Fruit fly (Drosophila melanogaster) whole organism, embryonic: ENCODE results near the gene CG5043.

Experiments used
- CG1024 ChIP-seq: fragments of 200-800 bp; sonication (Bioruptor generic); IDR thresholded peaks from 2 replicates; pipeline ENCODE4 v1.3.6; 2022; ENCODE audit warnings: missing biosample characterization, missing genetic modification characterization
- CG11093 ChIP-seq: fragments of 200-800 bp; sonication (Bioruptor generic); IDR thresholded peaks from 3 replicates; pipeline ENCODE4 v1.3.6; 2022; ENCODE audit warnings: missing biosample characterization, missing genetic modification characterization
- CG11695 ChIP-seq: fragments of 200-800 bp; sonication (Bioruptor generic); IDR thresholded peaks from 3 replicates; pipeline ENCODE4 v1.3.6; 2022; ENCODE audit warnings: missing biosample characterization, missing genetic modification characterization
- CG12391 ChIP-seq: fragments of 200-800 bp; sonication (Bioruptor generic); optimal IDR thresholded peaks from 3 replicates; lab custom pipeline; 2018; ENCODE audit warnings: missing biosample characterization, mild to moderate bottlenecking, missing genetic modification characterization, moderate library complexity
- CG14014 ChIP-seq: fragments of 200-800 bp; sonication (Bioruptor generic); IDR thresholded peaks from 2 replicates; pipeline ENCODE4 v1.3.6; 2022; ENCODE audit warnings: missing biosample characterization, missing genetic modification characterization
- CG14710 ChIP-seq: fragments of 200-800 bp; sonication (Bioruptor generic); optimal IDR thresholded peaks from 3 replicates; lab custom pipeline; 2019; ENCODE audit warnings: missing biosample characterization, mild to moderate bottlenecking, missing genetic modification characterization, moderate library complexity
- CG16779 ChIP-seq: fragments of 200-800 bp; sonication (Bioruptor generic); IDR thresholded peaks from 2 replicates; pipeline ENCODE4 v1.3.6; 2022; ENCODE audit warnings: missing biosample characterization, missing genetic modification characterization
- CG18262 ChIP-seq: fragments of 200-800 bp; optimal IDR thresholded peaks from 3 replicates; lab custom pipeline; 2019; ENCODE audit warnings: missing biosample characterization, mild to moderate bottlenecking, missing genetic modification characterization, moderate library complexity
- CG18599 ChIP-seq: fragments of 200-800 bp; sonication (Bioruptor generic); optimal IDR thresholded peaks from 3 replicates; lab custom pipeline; 2017; ENCODE audit warnings: missing biosample characterization, missing genetic modification characterization, mild to moderate bottlenecking, moderate library complexity, missing genetic modification reagents
- CG18619 ChIP-seq: fragments of 200-800 bp; sonication (Bioruptor generic); optimal IDR thresholded peaks from 3 replicates; lab custom pipeline; 2017; ENCODE audit warnings: missing biosample characterization, mild to moderate bottlenecking, missing genetic modification characterization
- CG2678 ChIP-seq: fragments of 200-800 bp; sonication (Bioruptor generic); optimal IDR thresholded peaks from 3 replicates; lab custom pipeline; 2019; ENCODE audit warnings: missing biosample characterization, mild to moderate bottlenecking, missing genetic modification characterization, moderate library complexity
- CG2875 ChIP-seq: fragments of 200-800 bp; sonication (Bioruptor generic); optimal IDR thresholded peaks from 2 replicates; lab custom pipeline; 2017; ENCODE audit warnings: missing biosample characterization, mild to moderate bottlenecking, missing genetic modification characterization, missing genetic modification reagents
- CG3281 ChIP-seq: fragments of 200-800 bp; sonication (Bioruptor generic); optimal IDR thresholded peaks from 3 replicates; lab custom pipeline; 2017; ENCODE audit warnings: missing biosample characterization, mild to moderate bottlenecking, missing genetic modification characterization
- CG6272 ChIP-seq: fragments of 200-800 bp; sonication (Bioruptor generic); IDR thresholded peaks from 2 replicates; pipeline ENCODE4 v1.3.6; 2022; ENCODE audit warnings: missing biosample characterization, missing genetic modification characterization
- CG6654 ChIP-seq: fragments of 200-800 bp; sonication (Bioruptor generic); optimal IDR thresholded peaks from 2 replicates; lab custom pipeline; 2017; ENCODE audit warnings: missing biosample characterization, mild to moderate bottlenecking, missing genetic modification characterization
- CG6854 ChIP-seq: fragments of 200-800 bp; sonication (Bioruptor generic); optimal IDR thresholded peaks from 3 replicates; lab custom pipeline; 2017; ENCODE audit warnings: missing biosample characterization, mild to moderate bottlenecking, missing genetic modification characterization
- CG9727 ChIP-seq: fragments of 200-800 bp; sonication (Bioruptor generic); optimal IDR thresholded peaks from 3 replicates; lab custom pipeline; 2017; ENCODE audit warnings: missing biosample characterization, mild to moderate bottlenecking, missing genetic modification characterization
- Chrac-16 ChIP-seq: fragments of 200-800 bp; sonication (Bioruptor generic); optimal IDR thresholded peaks from 3 replicates; lab custom pipeline; 2016; ENCODE audit warnings: missing biosample characterization, missing genetic modification characterization
- CkIIα-i1 ChIP-seq: fragments of 200-800 bp; sonication (Bioruptor generic); IDR thresholded peaks from 2 replicates; pipeline ENCODE4 v1.3.6; 2022; ENCODE audit warnings: missing biosample characterization, missing genetic modification characterization
- Dad ChIP-seq: fragments of 200-800 bp; sonication (Bioruptor generic); optimal IDR thresholded peaks from 3 replicates; lab custom pipeline; 2016; ENCODE audit warnings: missing biosample characterization, missing genetic modification characterization
- HHEX ChIP-seq: fragments of 200-800 bp; sonication (Bioruptor generic); optimal IDR thresholded peaks from 3 replicates; lab custom pipeline; 2017; ENCODE audit warnings: missing biosample characterization, mild to moderate bottlenecking, missing genetic modification characterization, missing genetic modification reagents
- Hr3 ChIP-seq: fragments of 200-800 bp; sonication (Bioruptor generic); optimal IDR thresholded peaks from 3 replicates; lab custom pipeline; 2016; ENCODE audit warnings: missing biosample characterization, missing genetic modification characterization
- Hr39 ChIP-seq: fragments of >200 bp; optimal IDR thresholded peaks from 2 replicates; lab custom pipeline; 2017
- Jarid2 ChIP-seq: fragments of 200-800 bp; sonication (Bioruptor generic); optimal IDR thresholded peaks from 3 replicates; lab custom pipeline; 2017; ENCODE audit warnings: mild to moderate bottlenecking, missing biosample characterization, missing genetic modification reagents, missing genetic modification characterization
- Lim3 ChIP-seq: fragments of 200-800 bp; sonication (Bioruptor generic); IDR thresholded peaks from 2 replicates; pipeline ENCODE4 v1.3.6; 2022; ENCODE audit warnings: missing biosample characterization, missing genetic modification characterization
- Max ChIP-seq: fragments of 200-800 bp; sonication (Bioruptor generic); optimal IDR thresholded peaks from 2 replicates; lab custom pipeline; 2016; ENCODE audit warnings: missing biosample characterization, mild to moderate bottlenecking, missing genetic modification characterization
- Med ChIP-seq: fragments of 200-800 bp; sonication (Bioruptor generic); peaks from one replicate; lab custom pipeline; 2016; ENCODE audit warnings: missing biosample characterization, missing genetic modification characterization, mild to moderate bottlenecking, inconsistent platforms, moderate library complexity
- Mes4 ChIP-seq: fragments of 200-800 bp; sonication (Bioruptor generic); optimal IDR thresholded peaks from 2 replicates; lab custom pipeline; 2016; ENCODE audit warnings: missing biosample characterization, missing genetic modification characterization
- Neu2 ChIP-seq: fragments of 200-800 bp; sonication (Bioruptor generic); optimal IDR thresholded peaks from 3 replicates; lab custom pipeline; 2016; ENCODE audit warnings: missing biosample characterization, missing genetic modification characterization, borderline replicate concordance
- Optix ChIP-seq: fragments of 200-800 bp; sonication (Bioruptor generic); IDR thresholded peaks from 3 replicates; pipeline ENCODE4 v1.3.6; 2022; ENCODE audit warnings: missing biosample characterization, missing genetic modification characterization
- Sin3A ChIP-seq: fragments of >200 bp; optimal IDR thresholded peaks from 2 replicates; lab custom pipeline; 2018
- Xbp1 ChIP-seq: fragments of 200-800 bp; sonication (Bioruptor generic); optimal IDR thresholded peaks from 3 replicates; lab custom pipeline; 2016; ENCODE audit warnings: missing biosample characterization, mild to moderate bottlenecking, missing genetic modification characterization
- ac ChIP-seq: fragments of 200-800 bp; sonication (Bioruptor generic); optimal IDR thresholded peaks from 3 replicates; lab custom pipeline; 2017; ENCODE audit warnings: missing biosample characterization, mild to moderate bottlenecking, missing genetic modification characterization
- aop ChIP-seq: fragments of 200-800 bp; sonication (Bioruptor generic); IDR thresholded peaks from 2 replicates; pipeline ENCODE4 v1.3.6; 2022; ENCODE audit warnings: missing biosample characterization, missing genetic modification characterization
- ash1 ChIP-seq: fragments of 200-800 bp; sonication (Bioruptor generic); optimal IDR thresholded peaks from 2 replicates; lab custom pipeline; 2018; ENCODE audit warnings: missing biosample characterization, mild to moderate bottlenecking, missing genetic modification characterization
- bigmax ChIP-seq: fragments of 200-800 bp; sonication (Bioruptor generic); optimal IDR thresholded peaks from 2 replicates; lab custom pipeline; 2018; ENCODE audit warnings: missing biosample characterization, mild to moderate bottlenecking, missing genetic modification characterization
- bsh ChIP-seq, 2 experiments: fragments of 200-800 bp; sonication (Bioruptor generic); optimal IDR thresholded peaks; 2 replicates each; lab custom pipeline; 2017 to 2018; ENCODE audit warnings: mild to moderate bottlenecking in 2 of 2, missing biosample characterization in 2 of 2, missing genetic modification characterization in 2 of 2, moderate library complexity in 1 of 2
- gce ChIP-seq: fragments of 200-800 bp; sonication (Bioruptor generic); IDR thresholded peaks from 3 replicates; pipeline ENCODE4 v1.3.6; 2022; ENCODE audit warnings: missing biosample characterization, missing genetic modification characterization
- gem ChIP-seq: fragments of 200-800 bp; sonication (Bioruptor generic); optimal IDR thresholded peaks from 2 replicates; lab custom pipeline; 2019; ENCODE audit warnings: missing biosample characterization, mild to moderate bottlenecking, missing genetic modification characterization, moderate library complexity
- kay ChIP-seq: fragments of 200-800 bp; sonication (Bioruptor generic); optimal IDR thresholded peaks from 2 replicates; lab custom pipeline; 2016; ENCODE audit warnings: missing biosample characterization, missing genetic modification characterization
- kni ChIP-seq: fragments of 200-800 bp; sonication (Bioruptor generic); optimal IDR thresholded peaks from 3 replicates; lab custom pipeline; 2017; ENCODE audit warnings: mild to moderate bottlenecking, missing biosample characterization, missing genetic modification reagents, missing genetic modification characterization
- nom ChIP-seq: fragments of 200-800 bp; sonication (Bioruptor generic); optimal IDR thresholded peaks from 2 replicates; lab custom pipeline; 2017; ENCODE audit warnings: missing biosample characterization, missing genetic modification characterization, mild to moderate bottlenecking, moderate library complexity, missing genetic modification reagents
- odd ChIP-seq: fragments of 200-800 bp; sonication (Bioruptor generic); optimal IDR thresholded peaks from 2 replicates; lab custom pipeline; 2017; ENCODE audit warnings: missing biosample characterization, mild to moderate bottlenecking, missing genetic modification characterization
- pho ChIP-seq: fragments of 200-800 bp; sonication (Bioruptor generic); optimal IDR thresholded peaks from 2 replicates; lab custom pipeline; 2016; ENCODE audit warnings: missing biosample characterization, missing genetic modification characterization
- pnt ChIP-seq: fragments of 200-800 bp; sonication (Bioruptor generic); optimal IDR thresholded peaks from 3 replicates; lab custom pipeline; 2016; ENCODE audit warnings: missing biosample characterization, missing genetic modification characterization
- pros ChIP-seq: fragments of 200-800 bp; sonication (Bioruptor generic); optimal IDR thresholded peaks from 3 replicates; lab custom pipeline; 2019; ENCODE audit warnings: missing biosample characterization, mild to moderate bottlenecking, missing genetic modification characterization, moderate library complexity
- pzg ChIP-seq: fragments of 200-800 bp; sonication (Bioruptor generic); optimal IDR thresholded peaks from 3 replicates; lab custom pipeline; 2018; ENCODE audit warnings: missing biosample characterization, mild to moderate bottlenecking, missing genetic modification characterization, moderate library complexity
- repo ChIP-seq: fragments of 200-800 bp; sonication (Bioruptor generic); optimal IDR thresholded peaks from 2 replicates; lab custom pipeline; 2016; ENCODE audit warnings: missing biosample characterization, missing genetic modification characterization
- stwl ChIP-seq: fragments of 200-800 bp; sonication (Bioruptor generic); optimal IDR thresholded peaks from 3 replicates; lab custom pipeline; 2018; ENCODE audit warnings: missing biosample characterization, mild to moderate bottlenecking, missing genetic modification characterization, moderate library complexity

The CG5043 gene

DNA sequence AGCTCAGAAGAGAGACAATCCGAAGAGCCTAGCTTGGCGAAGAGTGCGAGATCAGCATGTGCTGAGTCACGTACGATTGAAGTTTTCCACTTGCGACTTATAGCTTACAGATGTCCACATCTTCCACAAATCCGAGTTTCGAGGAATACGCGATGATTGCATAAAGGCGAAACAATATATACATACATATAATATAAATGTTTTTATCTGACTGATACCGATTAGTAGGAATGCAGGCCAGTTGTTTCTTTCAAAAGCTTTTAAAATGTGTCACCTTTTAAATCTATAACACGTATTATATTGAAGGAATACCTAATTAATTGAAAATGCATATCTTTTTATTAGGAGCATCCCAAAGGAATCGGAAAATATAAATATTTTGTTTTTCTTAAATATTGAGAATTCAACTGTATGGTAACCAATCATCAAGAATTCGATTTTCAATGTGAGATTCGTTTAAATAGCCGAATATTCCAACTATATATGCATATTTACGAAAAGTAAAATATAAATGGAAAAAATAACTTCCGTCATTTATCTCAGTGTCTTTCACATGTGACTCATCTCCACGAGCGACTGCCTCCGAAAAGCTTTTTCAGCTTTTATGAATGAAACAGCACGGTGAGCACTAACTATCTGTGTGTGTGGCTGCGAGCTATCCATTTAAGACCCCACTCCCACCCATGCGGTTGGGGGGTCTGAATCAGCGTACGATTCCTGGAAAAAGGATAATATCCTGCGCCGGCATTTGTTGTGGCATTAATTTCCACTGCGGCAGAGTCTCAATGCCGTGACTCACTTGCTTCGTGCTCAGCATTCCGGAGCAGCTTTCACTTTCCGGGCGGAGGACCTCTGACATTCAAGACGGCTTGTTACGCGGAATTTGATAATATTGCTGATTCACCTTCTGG is 17.1 kb downstream of the CG5043 start (continued):
- TF ChIP-seq CG14014 (0 out of 2 replicates have a peak, but pooled peaks have one; percentile 50), Max (GFP tag; lab: Kevin White, UChicago) (peak; percentile 33), CG3281 (GFP tag; lab: Kevin White, UChicago) (peak; percentile 71), gce (GFP tag; lab: Robert Waterston, UW) (peak; percentile 32; the same call in 1 of the 3 replicates), Xbp1 (GFP tag; lab: Kevin White, UChicago) (peak; percentile 65), bigmax (no peak), CG12391 (tag; lab: Kevin White, UChicago) (no peak), CG9727 (GFP tag; lab: Kevin White, UChicago) (peak; percentile 56), Hr39 (lab: Kevin White, UChicago) (no peak), Med (GFP tag; lab: Kevin White, UChicago) (peak; percentile 88), CG18262 (tag; lab: Kevin White, UChicago) (peak; percentile 70), pho (GFP tag; lab: Kevin White, UChicago) (peak; percentile 18), CG18619 (GFP tag; lab: Kevin White, UChicago) (peak; percentile 68), Chrac-16 (peak; percentile 20), Jarid2 (GFP tag; lab: Kevin White, UChicago) (no peak), CkIIα-i1 (GFP tag; lab: Robert Waterston, UW) (no peak), odd (peak; percentile 38), pros (GFP tag; lab: Kevin White, UChicago) (no peak), Hr3 (GFP tag; lab: Kevin White, UChicago) (peak; percentile 40), Mes4 (GFP tag; lab: Kevin White, UChicago) (no peak), kni (GFP tag; lab: Kevin White, UChicago) (no peak), Neu2 (no peak), pzg (GFP tag; lab: Kevin White, UChicago) (no peak), gem (tag; lab: Kevin White, UChicago) (peak; percentile 83), ash1 (no peak), HHEX (GFP tag; lab: Kevin White, UChicago) (peak; percentile 26), Dad (GFP tag; lab: Kevin White, UChicago) (no peak), bsh (GFP tag; optimal IDR thresholded peaks at IDR 0.05; lab: Kevin White, UChicago) (peak in 1 of 2 experiments; percentile 48), CG14710 (tag; lab: Kevin White, UChicago) (no peak), Sin3A (lab: Kevin White, UChicago) (no peak), CG1024 (GFP tag; lab: Robert Waterston, UW) (no peak), CG2875 (GFP tag; lab: Kevin White, UChicago) (peak; percentile 53), aop (GFP tag; lab: Robert Waterston, UW) (no peak), Lim3 (GFP tag; lab: Robert Waterston, UW) (no peak), CG11695 (GFP tag; lab: Robert Waterston, UW) (peak; percentile 72; the same call in 2 of the 3 replicates), stwl (no peak), ac (no peak), CG6272 (no peak), CG6654 (GFP tag; lab: Kevin White, UChicago) (no peak), CG6854 (GFP tag; lab: Kevin White, UChicago) (peak; percentile 63), CG2678 (peak; percentile 81), pnt (peak; percentile 4), repo (GFP tag; lab: Kevin White, UChicago) (no peak), Optix (GFP tag; lab: Robert Waterston, UW) (no peak), CG16779 (0 out of 2 replicates have a peak, but pooled peaks have one; percentile 30), kay (GFP tag; lab: Kevin White, UChicago) (peak; percentile 97), nom (GFP tag; lab: Kevin White, UChicago) (peak; percentile 33), CG11093 (GFP tag; lab: Robert Waterston, UW) (0 out of 3 replicates have a peak, but pooled peaks have one; percentile 18), CG18599 (GFP tag; lab: Kevin White, UChicago) (peak; percentile 72)
